Fruit fly (Drosophila melanogaster) whole organism, embryonic: ENCODE data around the gene CG17327.

Source experiments
- ATbp ChIP-seq: fragments of 200-800 bp; sonication (Bioruptor generic); optimal IDR thresholded peaks from 2 replicates; lab custom pipeline; 2017; ENCODE audit warnings: missing biosample characterization, mild to moderate bottlenecking, missing genetic modification characterization, missing genetic modification reagents
- Ada2b ChIP-seq: fragments of 200-800 bp; sonication (Bioruptor generic); IDR thresholded peaks from 2 replicates; pipeline ENCODE4 v1.3.6; 2022; ENCODE audit warnings: missing biosample characterization, missing genetic modification characterization
- Bteb2 ChIP-seq: fragments of 200-800 bp; sonication (Bioruptor generic); optimal IDR thresholded peaks from 2 replicates; lab custom pipeline; 2016; ENCODE audit warnings: missing biosample characterization, missing genetic modification characterization
- CG10267 ChIP-seq: fragments of 200-800 bp; sonication (Bioruptor generic); optimal IDR thresholded peaks from 2 replicates; lab custom pipeline; 2018; ENCODE audit warnings: missing biosample characterization, mild to moderate bottlenecking, missing genetic modification characterization, moderate library complexity
- CG12236 ChIP-seq: fragments of 200-800 bp; sonication (Bioruptor generic); optimal IDR thresholded peaks from 2 replicates; lab custom pipeline; 2016; ENCODE audit warnings: missing biosample characterization, missing genetic modification characterization
- CG12744 ChIP-seq: fragments of 200-800 bp; sonication (Bioruptor generic); optimal IDR thresholded peaks from 2 replicates; lab custom pipeline; 2016; ENCODE audit warnings: missing biosample characterization, missing genetic modification characterization
- CG12942 ChIP-seq: fragments of 200-800 bp; sonication (Bioruptor generic); optimal IDR thresholded peaks from 3 replicates; lab custom pipeline; 2016; ENCODE audit warnings: missing biosample characterization, missing genetic modification characterization
- CG13296 ChIP-seq: fragments of 200-800 bp; sonication (Bioruptor generic); optimal IDR thresholded peaks from 3 replicates; lab custom pipeline; 2018; ENCODE audit warnings: missing biosample characterization, mild to moderate bottlenecking, missing genetic modification characterization
- CG13424 ChIP-seq: fragments of 200-800 bp; sonication (Bioruptor generic); optimal IDR thresholded peaks from 2 replicates; lab custom pipeline; 2019; ENCODE audit warnings: missing biosample characterization, mild to moderate bottlenecking, missing genetic modification characterization, moderate library complexity
- CG2116 ChIP-seq: fragments of 200-800 bp; sonication (Bioruptor generic); optimal IDR thresholded peaks from 3 replicates; lab custom pipeline; 2018; ENCODE audit warnings: missing biosample characterization, mild to moderate bottlenecking, missing genetic modification characterization
- CG2202 ChIP-seq: fragments of 200-800 bp; sonication (Bioruptor generic); optimal IDR thresholded peaks from 2 replicates; lab custom pipeline; 2018; ENCODE audit warnings: missing biosample characterization, mild to moderate bottlenecking, missing genetic modification characterization
- CG2678 ChIP-seq: fragments of 200-800 bp; sonication (Bioruptor generic); optimal IDR thresholded peaks from 3 replicates; lab custom pipeline; 2019; ENCODE audit warnings: missing biosample characterization, mild to moderate bottlenecking, missing genetic modification characterization, moderate library complexity
- CG30403 ChIP-seq: fragments of 200-800 bp; sonication (Bioruptor generic); optimal IDR thresholded peaks from 3 replicates; lab custom pipeline; 2016; ENCODE audit warnings: missing biosample characterization, missing genetic modification characterization
- CG30431 ChIP-seq: fragments of 200-800 bp; sonication (Bioruptor generic); optimal IDR thresholded peaks from 2 replicates; lab custom pipeline; 2017; ENCODE audit warnings: missing biosample characterization, missing genetic modification characterization
- CG4617 ChIP-seq: fragments of 200-800 bp; sonication (Bioruptor generic); optimal IDR thresholded peaks from 3 replicates; lab custom pipeline; 2016; ENCODE audit warnings: missing biosample characterization, missing genetic modification characterization, borderline replicate concordance
- CG7987 ChIP-seq: fragments of 200-800 bp; sonication (Bioruptor generic); optimal IDR thresholded peaks from 2 replicates; lab custom pipeline; 2018; ENCODE audit warnings: missing biosample characterization, mild to moderate bottlenecking, missing genetic modification characterization, moderate library complexity
- CG8359 ChIP-seq: fragments of 200-800 bp; sonication (Bioruptor generic); optimal IDR thresholded peaks from 2 replicates; lab custom pipeline; 2017; ENCODE audit warnings: missing biosample characterization, mild to moderate bottlenecking, missing genetic modification characterization, borderline replicate concordance
- CG9876 ChIP-seq: fragments of 200-800 bp; sonication (Bioruptor generic); optimal IDR thresholded peaks from 2 replicates; lab custom pipeline; 2016; ENCODE audit warnings: missing biosample characterization, missing genetic modification characterization
- Doc2 ChIP-seq: fragments of 200-800 bp; sonication (Bioruptor generic); IDR thresholded peaks from 2 replicates; pipeline ENCODE4 v1.3.6; 2022; ENCODE audit warnings: missing biosample characterization, missing genetic modification characterization
- Dp ChIP-seq: fragments of 200-800 bp; sonication (Bioruptor generic); optimal IDR thresholded peaks from 2 replicates; lab custom pipeline; 2018; ENCODE audit warnings: missing biosample characterization, mild to moderate bottlenecking, missing genetic modification characterization, moderate library complexity
- HLH4C ChIP-seq: fragments of 200-800 bp; sonication (Bioruptor generic); IDR thresholded peaks from 3 replicates; pipeline ENCODE4 v1.3.6; 2022; ENCODE audit warnings: missing biosample characterization, missing genetic modification characterization; ENCODE audit not compliant: partially characterized antibody
- Jarid2 ChIP-seq: fragments of 200-800 bp; sonication (Bioruptor generic); optimal IDR thresholded peaks from 3 replicates; lab custom pipeline; 2017; ENCODE audit warnings: mild to moderate bottlenecking, missing biosample characterization, missing genetic modification reagents, missing genetic modification characterization
- MESR4 ChIP-seq: fragments of 200-800 bp; sonication (Bioruptor generic); optimal IDR thresholded peaks from 2 replicates; lab custom pipeline; 2018; ENCODE audit warnings: missing biosample characterization, mild to moderate bottlenecking, missing genetic modification characterization, moderate library complexity
- Mes4 ChIP-seq: fragments of 200-800 bp; sonication (Bioruptor generic); optimal IDR thresholded peaks from 2 replicates; lab custom pipeline; 2016; ENCODE audit warnings: missing biosample characterization, missing genetic modification characterization
- NFAT ChIP-seq: fragments of 200-800 bp; sonication (Bioruptor generic); IDR thresholded peaks from 2 replicates; pipeline ENCODE4 v1.3.6; 2022; ENCODE audit warnings: missing biosample characterization, missing genetic modification characterization
- Nf-YB ChIP-seq: fragments of 200-800 bp; sonication (Bioruptor generic); optimal IDR thresholded peaks from 3 replicates; lab custom pipeline; 2019; ENCODE audit warnings: missing biosample characterization, mild to moderate bottlenecking, missing genetic modification characterization, moderate library complexity
- Nf-YC ChIP-seq: fragments of 200-800 bp; optimal IDR thresholded peaks from 3 replicates; lab custom pipeline; 2019; ENCODE audit warnings: missing biosample characterization, mild to moderate bottlenecking, missing genetic modification characterization, moderate library complexity
- Six4 ChIP-seq: fragments of 200-800 bp; sonication (Bioruptor generic); optimal IDR thresholded peaks from 2 replicates; lab custom pipeline; 2016; ENCODE audit warnings: missing biosample characterization, missing genetic modification characterization
- Sry-β ChIP-seq: fragments of 200-800 bp; sonication (Bioruptor generic); optimal IDR thresholded peaks from 2 replicates; lab custom pipeline; 2018; ENCODE audit warnings: missing biosample characterization, mild to moderate bottlenecking, missing genetic modification characterization, moderate library complexity
- Xrp1 ChIP-seq: fragments of 200-800 bp; sonication (Bioruptor generic); IDR thresholded peaks from 2 replicates; pipeline ENCODE4 v1.3.6; 2022; ENCODE audit warnings: missing biosample characterization, missing genetic modification characterization
- ara ChIP-seq: fragments of 200-800 bp; sonication (Bioruptor generic); IDR thresholded peaks from 2 replicates; pipeline ENCODE4 v1.3.6; 2022; ENCODE audit warnings: missing biosample characterization, missing genetic modification characterization
- ash1 ChIP-seq: fragments of 200-800 bp; sonication (Bioruptor generic); optimal IDR thresholded peaks from 2 replicates; lab custom pipeline; 2018; ENCODE audit warnings: missing biosample characterization, mild to moderate bottlenecking, missing genetic modification characterization
- cg ChIP-seq: fragments of 200-800 bp; sonication (Bioruptor generic); optimal IDR thresholded peaks from 3 replicates; lab custom pipeline; 2019; ENCODE audit warnings: missing biosample characterization, mild to moderate bottlenecking, missing genetic modification characterization, moderate library complexity
- croc ChIP-seq: fragments of 200-800 bp; sonication (Bioruptor generic); conservative IDR thresholded peaks from 3 replicates; pipeline ENCODE4 v1.3.6; 2022; ENCODE audit warnings: missing biosample characterization, missing genetic modification characterization
- danr ChIP-seq: fragments of 200-800 bp; sonication (Bioruptor generic); IDR thresholded peaks from 2 replicates; pipeline ENCODE4 v1.3.6; 2022; ENCODE audit warnings: missing biosample characterization, missing genetic modification characterization
- ftz-f1 ChIP-seq: fragments of 200-800 bp; sonication (Bioruptor generic); optimal IDR thresholded peaks from 2 replicates; lab custom pipeline; 2016; ENCODE audit warnings: missing biosample characterization, missing genetic modification characterization
- ind ChIP-seq: fragments of 200-800 bp; sonication (Bioruptor generic); optimal IDR thresholded peaks from 3 replicates; lab custom pipeline; 2016; ENCODE audit warnings: missing biosample characterization, missing genetic modification characterization
- kay ChIP-seq: fragments of 200-800 bp; sonication (Bioruptor generic); optimal IDR thresholded peaks from 2 replicates; lab custom pipeline; 2016; ENCODE audit warnings: missing biosample characterization, missing genetic modification characterization
- mirr ChIP-seq: fragments of 200-800 bp; sonication (Bioruptor generic); optimal IDR thresholded peaks from 3 replicates; lab custom pipeline; 2018; ENCODE audit warnings: missing biosample characterization, mild to moderate bottlenecking, missing genetic modification characterization
- onecut ChIP-seq: fragments of 200-800 bp; sonication (Bioruptor generic); IDR thresholded peaks from 2 replicates; pipeline ENCODE4 v1.3.6; 2022; ENCODE audit warnings: missing biosample characterization, missing genetic modification characterization
- org-1 ChIP-seq: fragments of 200-800 bp; sonication (Bioruptor generic); optimal IDR thresholded peaks from 2 replicates; lab custom pipeline; 2017; ENCODE audit warnings: missing biosample characterization, missing genetic modification characterization
- pfk ChIP-seq: fragments of 200-800 bp; sonication (Bioruptor generic); optimal IDR thresholded peaks from 2 replicates; lab custom pipeline; 2018; ENCODE audit warnings: missing biosample characterization, mild to moderate bottlenecking, missing genetic modification characterization, moderate library complexity
- salm ChIP-seq: fragments of 200-800 bp; sonication (Bioruptor generic); optimal IDR thresholded peaks from 2 replicates; lab custom pipeline; 2018; ENCODE audit warnings: missing biosample characterization, mild to moderate bottlenecking, missing genetic modification characterization
- sc ChIP-seq, 3 experiments: fragments of >200 bp in 2 of 3; fragments of 200-800 bp in 1 of 3; sonication (Bioruptor generic) in 1 of 3; optimal IDR thresholded peaks; 2 replicates in 2 of 3; 3 replicates in 1 of 3; lab custom pipeline; 2017; ENCODE audit warnings: mild to moderate bottlenecking in 1 of 3, missing biosample characterization in 1 of 3, missing genetic modification characterization in 1 of 3, missing genetic modification reagents in 1 of 3
- sd ChIP-seq: fragments of 200-800 bp; sonication (Bioruptor generic); optimal IDR thresholded peaks from 3 replicates; lab custom pipeline; 2018; ENCODE audit warnings: missing biosample characterization, mild to moderate bottlenecking, missing genetic modification characterization, moderate library complexity
- shn ChIP-seq: fragments of 200-800 bp; sonication (Bioruptor generic); optimal IDR thresholded peaks from 3 replicates; lab custom pipeline; 2016; ENCODE audit warnings: missing biosample characterization, missing genetic modification characterization
- so ChIP-seq: fragments of 200-800 bp; sonication (Bioruptor generic); IDR thresholded peaks from 3 replicates; pipeline ENCODE4 v1.3.6; 2022; ENCODE audit warnings: missing biosample characterization, missing genetic modification characterization
- tin ChIP-seq: fragments of 200-800 bp; sonication (Bioruptor generic); optimal IDR thresholded peaks from 3 replicates; lab custom pipeline; 2016; ENCODE audit warnings: missing biosample characterization, missing genetic modification characterization
- unpg ChIP-seq: fragments of 200-800 bp; sonication (Bioruptor generic); optimal IDR thresholded peaks from 3 replicates; lab custom pipeline; 2018; ENCODE audit warnings: missing biosample characterization, mild to moderate bottlenecking, missing genetic modification characterization, moderate library complexity
- vvl ChIP-seq: fragments of 200-800 bp; sonication (Bioruptor generic); IDR thresholded peaks from 2 replicates; pipeline ENCODE4 v1.3.6; 2022; ENCODE audit warnings: missing biosample characterization, missing genetic modification characterization

The CG17327 gene

dm6 chr3R:12997550-12998233, at the start of gene CG17327, which contains the start of the genes CG44194 and CG7518:
Gene CG17327, minus strand, starts transcription at chr3R:12997726.
Gene CG44194, minus strand, starts transcription at chr3R:12997726.
Gene CG7518, plus strand, starts transcription at chr3R:12998089.
- no peak for TF ChIP-seq onecut (GFP tag; lab: Robert Waterston, UW)
- TF ChIP-seq CG12942 (GFP tag; lab: Kevin White, UChicago) = no peak
- no peak for TF ChIP-seq Jarid2 (GFP tag; lab: Kevin White, UChicago)
- no peak for TF ChIP-seq unpg (GFP tag; lab: Kevin White, UChicago)
- no peak for TF ChIP-seq ATbp (GFP tag; lab: Kevin White, UChicago)
- no peak for TF ChIP-seq CG30431 (GFP tag; lab: Kevin White, UChicago)
- no peak for TF ChIP-seq CG7987 (GFP tag; lab: Kevin White, UChicago)
- TF ChIP-seq Six4 = no peak
- TF ChIP-seq Sry-β (GFP tag; lab: Kevin White, UChicago) = no peak
- TF ChIP-seq Dp (GFP tag; lab: Kevin White, UChicago) = peak; percentile 29
- no peak for TF ChIP-seq Bteb2 (GFP tag; lab: Kevin White, UChicago)
- no peak for TF ChIP-seq ash1 (GFP tag; lab: Kevin White, UChicago)
- no peak for TF ChIP-seq so
- no peak for TF ChIP-seq croc (GFP tag; lab: Robert Waterston, UW)
- TF ChIP-seq NFAT (GFP tag; lab: Robert Waterston, UW) = peak; percentile 57
- TF ChIP-seq Nf-YB = no peak
- no peak for TF ChIP-seq pfk (GFP tag; lab: Kevin White, UChicago)
- TF ChIP-seq HLH4C = 0 out of 3 replicates have a peak, but pooled peaks have one; percentile 28
- TF ChIP-seq vvl (GFP tag; lab: Robert Waterston, UW) = peak; percentile 21; the same call in 1 of the 2 replicates
- no peak for TF ChIP-seq sd (tag; lab: Kevin White, UChicago)
- no peak for TF ChIP-seq cg (GFP tag; lab: Kevin White, UChicago)
- TF ChIP-seq ara (GFP tag; lab: Robert Waterston, UW) = no peak
- no peak for TF ChIP-seq Ada2b (GFP tag; lab: Robert Waterston, UW)
- no peak for TF ChIP-seq ftz-f1
- TF ChIP-seq CG2116 (GFP tag; lab: Kevin White, UChicago) = peak; percentile 74
- TF ChIP-seq CG2678 (tag; lab: Kevin White, UChicago) = no peak
- TF ChIP-seq CG30403 = peak; percentile 47
- TF ChIP-seq CG13296 (GFP tag; lab: Kevin White, UChicago) = no peak
- TF ChIP-seq sc (optimal IDR thresholded peaks at IDR 0.05; lab: Kevin White, UChicago) = no peak
- TF ChIP-seq sc (GFP tag; optimal IDR thresholded peaks at IDR 0.05; lab: Kevin White, UChicago) = no peak
- no peak for TF ChIP-seq mirr (GFP tag; lab: Kevin White, UChicago)
- no peak for TF ChIP-seq ind (GFP tag; lab: Kevin White, UChicago)
- no peak for TF ChIP-seq org-1 (GFP tag; lab: Kevin White, UChicago)
- no peak for TF ChIP-seq CG12744 (GFP tag; lab: Kevin White, UChicago)
- peak; percentile 58 for TF ChIP-seq CG4617 (GFP tag; lab: Kevin White, UChicago)
- no peak for TF ChIP-seq shn (GFP tag; lab: Kevin White, UChicago)
- TF ChIP-seq MESR4 = peak; percentile 77
- no peak for TF ChIP-seq CG2202 (tag; lab: Kevin White, UChicago)
- TF ChIP-seq CG9876 = no peak
- TF ChIP-seq tin (GFP tag; lab: Kevin White, UChicago) = peak; percentile 18
- TF ChIP-seq Mes4 (GFP tag; lab: Kevin White, UChicago) = no peak
- no peak for TF ChIP-seq Doc2
- no peak for TF ChIP-seq danr
- TF ChIP-seq Xrp1 (GFP tag; lab: Robert Waterston, UW) = no peak
- no peak for TF ChIP-seq CG8359 (GFP tag; lab: Kevin White, UChicago)
- TF ChIP-seq kay = no peak
- TF ChIP-seq CG12236 = no peak
- TF ChIP-seq Nf-YC (tag; lab: Kevin White, UChicago) = no peak
- TF ChIP-seq salm (tag; lab: Kevin White, UChicago) = no peak
- TF ChIP-seq CG10267 (tag; lab: Kevin White, UChicago) = peak; percentile 29
- peak; percentile 35 for TF ChIP-seq CG13424 (tag; lab: Kevin White, UChicago)
